Fruit fly (Drosophila melanogaster): ENCODE measurements around the gene LanA.

The LanA gene

DNA sequence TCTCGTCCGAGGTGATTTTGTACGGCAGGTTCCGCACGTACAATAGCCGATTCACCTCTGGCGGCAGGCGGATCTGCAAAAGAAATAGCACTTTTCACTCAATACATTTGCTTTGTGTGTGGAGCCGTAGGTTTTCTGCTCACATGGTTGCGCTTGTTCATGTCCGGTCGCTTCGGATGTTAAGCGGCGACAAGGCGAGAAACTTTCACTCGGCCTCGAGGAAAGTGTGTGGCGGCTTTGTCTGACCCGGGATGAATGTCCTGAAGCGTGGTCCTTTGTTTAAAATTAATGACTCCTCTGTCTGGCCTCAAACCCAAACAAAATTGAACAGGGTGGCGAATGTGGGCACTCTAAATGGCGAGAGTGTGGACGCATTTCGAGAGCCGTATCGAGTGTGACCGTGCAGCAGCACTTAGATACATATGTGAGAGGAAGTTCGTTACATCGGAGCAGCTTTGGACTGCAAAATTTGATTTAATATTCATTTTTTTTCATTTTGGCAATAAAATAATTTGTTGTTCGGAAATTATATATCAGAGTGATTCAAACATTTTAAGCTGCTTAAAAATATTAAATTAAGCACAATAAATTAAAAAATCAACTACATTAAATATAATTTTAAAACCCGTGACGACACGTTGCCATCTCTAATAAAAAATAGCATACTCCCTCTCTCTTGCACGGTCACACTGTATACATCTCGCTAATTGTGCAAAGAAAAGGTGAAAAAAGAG, 24.8 kb downstream of the LanA start, which contains the start of the genes Sf3b6 and Tnpo (continued):
- TF ChIP-seq rib (GFP tag; IDR thresholded peaks at IDR 0.05) (no peak), CG12236 (GFP tag; optimal IDR thresholded peaks at IDR 0.05) (peak; percentile 33), Oaz (GFP tag; IDR thresholded peaks at IDR 0.05) (peak; percentile 63; the same call in 1 of the 2 replicates), CG14860 (GFP tag; IDR thresholded peaks at IDR 0.05; ENCODE audit: partially characterized antibody) (peak; percentile 47; the same call in 2 of the 3 replicates), ewg (GFP tag; optimal IDR thresholded peaks at IDR 0.05) (no peak), ci (GFP tag; IDR thresholded peaks at IDR 0.05) (peak; percentile 73; the same call in 2 of the 3 replicates), CG11560 (tag; IDR thresholded peaks at IDR 0.05) (peak; percentile 77), Sox102F (GFP tag; optimal IDR thresholded peaks at IDR 0.05) (no peak), Stat92E (GFP tag; optimal IDR thresholded peaks at IDR 0.05) (peak in 1 of 3 experiments; percentile 32), CG4617 (GFP tag; optimal IDR thresholded peaks at IDR 0.05; ENCODE audit: borderline replicate concordance) (peak; percentile 77), sc (optimal IDR thresholded peaks at IDR 0.05) (no peak), sc (GFP tag; optimal IDR thresholded peaks at IDR 0.05) (no peak), Sox100B (GFP tag; optimal IDR thresholded peaks at IDR 0.05) (no peak), NC2α (GFP tag; optimal IDR thresholded peaks at IDR 0.05) (peak; percentile 35), kay (GFP tag; optimal IDR thresholded peaks at IDR 0.05) (peak; percentile 67), CG12219 (GFP tag; optimal IDR thresholded peaks at IDR 0.05) (no peak), bab2 (GFP tag; optimal IDR thresholded peaks at IDR 0.05) (peak; percentile 79), ato (GFP tag; IDR thresholded peaks at IDR 0.05; ENCODE audit: partially characterized antibody) (no peak), TFAM (GFP tag; optimal IDR thresholded peaks at IDR 0.05) (no peak), CG9932 (GFP tag; IDR thresholded peaks at IDR 0.05) (peak; percentile 93), Atf6 (GFP tag; IDR thresholded peaks at IDR 0.05) (peak; percentile 74), Rfx (GFP tag; IDR thresholded peaks at IDR 0.05) (peak; percentile 88), CG34376 (GFP tag; optimal IDR thresholded peaks at IDR 0.05) (peak; percentile 65), dimm (GFP tag; IDR thresholded peaks at IDR 0.05) (peak; percentile 35; the same call in 1 of the 2 replicates), repo (GFP tag; optimal IDR thresholded peaks at IDR 0.05) (no peak), CG14441 (GFP tag; IDR thresholded peaks at IDR 0.05) (peak; percentile 82), CG6765 (GFP tag; optimal IDR thresholded peaks at IDR 0.05) (peak; percentile 35), sisA (GFP tag; IDR thresholded peaks at IDR 0.05) (peak; percentile 84), Mad (GFP tag; optimal IDR thresholded peaks at IDR 0.05) (peak; percentile 75), emc (GFP tag; optimal IDR thresholded peaks at IDR 0.05) (peak; percentile 29), CHES-1-like (GFP tag; optimal IDR thresholded peaks at IDR 0.05) (peak; percentile 66), CG7786 (GFP tag; optimal IDR thresholded peaks at IDR 0.05) (peak; percentile 41), CG12299 (tag; optimal IDR thresholded peaks at IDR 0.05) (no peak), al (GFP tag; IDR thresholded peaks at IDR 0.05) (peak; percentile 84), pros (GFP tag; optimal IDR thresholded peaks at IDR 0.05) (no peak), Max (GFP tag; optimal IDR thresholded peaks at IDR 0.05) (peak; percentile 82), Dbx (GFP tag; IDR thresholded peaks at IDR 0.05) (peak; percentile 84), fru (optimal IDR thresholded peaks at IDR 0.05) (no peak), ranshi (GFP tag; IDR thresholded peaks at IDR 0.05) (peak; percentile 89; the same call in 1 of the 2 replicates), CG13296 (GFP tag; optimal IDR thresholded peaks at IDR 0.05) (peak; percentile 75), CG12942 (GFP tag; optimal IDR thresholded peaks at IDR 0.05) (peak; percentile 83), gfzf (GFP tag; optimal IDR thresholded peaks at IDR 0.05) (peak; percentile 79), NFAT (GFP tag; IDR thresholded peaks at IDR 0.05) (peak; percentile 79), shn (GFP tag; optimal IDR thresholded peaks at IDR 0.05) (peak; percentile 62), E2f1 (GFP tag; IDR thresholded peaks at IDR 0.05) (peak; percentile 79), CG1792 (GFP tag; optimal IDR thresholded peaks at IDR 0.05) (peak; percentile 38), org-1 (GFP tag; optimal IDR thresholded peaks at IDR 0.05) (peak; percentile 56), YL-1 (GFP tag; optimal IDR thresholded peaks at IDR 0.05) (peak; percentile 86), Hand (GFP tag; optimal IDR thresholded peaks at IDR 0.05) (peak; percentile 2), Rx (GFP tag; IDR thresholded peaks at IDR 0.05) (peak; percentile 75), klu (GFP tag; IDR thresholded peaks at IDR 0.05) (peak; percentile 85)
